Fruit fly (Drosophila melanogaster) whole organism, embryonic: ENCODE results near the gene Efhc1.1.
A peak's percentile ranks its signal among the peaks of the same experiment; 100 is the strongest.

Experiments used
- Abd-B ChIP-seq: fragments of 200-800 bp; sonication (Bioruptor generic); optimal IDR thresholded peaks from 2 replicates; lab custom pipeline; 2018; ENCODE audit warnings: missing biosample characterization, mild to moderate bottlenecking, missing genetic modification characterization, moderate library complexity
- Awh ChIP-seq: fragments of 200-800 bp; sonication (Bioruptor generic); IDR thresholded peaks from 2 replicates; pipeline ENCODE4, ENCODE4 v1.3.6; 2022; ENCODE audit warnings: missing biosample characterization, missing genetic modification characterization
- CG11456 ChIP-seq: fragments of 200-800 bp; sonication (Bioruptor generic); IDR thresholded peaks from 3 replicates; pipeline ENCODE4 v1.3.6; 2022; ENCODE audit warnings: missing biosample characterization, missing genetic modification characterization
- CG13287 ChIP-seq: fragments of 200-800 bp; sonication (Bioruptor generic); IDR thresholded peaks from 2 replicates; pipeline ENCODE4 v1.3.6; 2022; ENCODE audit warnings: missing biosample characterization, missing genetic modification characterization; ENCODE audit not compliant: partially characterized antibody
- CG14710 ChIP-seq: fragments of 200-800 bp; sonication (Bioruptor generic); optimal IDR thresholded peaks from 3 replicates; lab custom pipeline; 2019; ENCODE audit warnings: missing biosample characterization, mild to moderate bottlenecking, missing genetic modification characterization, moderate library complexity
- CG17328 ChIP-seq: fragments of 200-800 bp; sonication (Bioruptor generic); IDR thresholded peaks from 2 replicates; pipeline ENCODE4 v1.3.6; 2022; ENCODE audit warnings: missing biosample characterization, missing genetic modification characterization
- CG17361 ChIP-seq: fragments of 200-800 bp; sonication (Bioruptor generic); IDR thresholded peaks from 3 replicates; pipeline ENCODE4 v1.3.6; 2022; ENCODE audit warnings: missing biosample characterization, missing genetic modification characterization
- CG18262 ChIP-seq: fragments of 200-800 bp; optimal IDR thresholded peaks from 3 replicates; lab custom pipeline; 2019; ENCODE audit warnings: missing biosample characterization, mild to moderate bottlenecking, missing genetic modification characterization, moderate library complexity
- CG32532 ChIP-seq: fragments of 200-800 bp; sonication (Bioruptor generic); IDR thresholded peaks from 2 replicates; pipeline ENCODE4 v1.3.6; 2022; ENCODE audit warnings: missing biosample characterization, missing genetic modification characterization
- CG32772 ChIP-seq: fragments of 200-800 bp; sonication (Bioruptor generic); IDR thresholded peaks from 2 replicates; pipeline ENCODE4 v1.3.6; 2022; ENCODE audit warnings: missing biosample characterization, missing genetic modification characterization
- CG3847 ChIP-seq: fragments of 200-800 bp; sonication (Bioruptor generic); IDR thresholded peaks from 2 replicates; pipeline ENCODE4 v1.3.6; 2022; ENCODE audit warnings: missing biosample characterization, missing genetic modification characterization
- CG4424 ChIP-seq: fragments of 200-800 bp; sonication (Bioruptor generic); optimal IDR thresholded peaks from 3 replicates; lab custom pipeline; 2016; ENCODE audit warnings: missing biosample characterization, missing genetic modification characterization
- CG4617 ChIP-seq: fragments of 200-800 bp; sonication (Bioruptor generic); optimal IDR thresholded peaks from 3 replicates; lab custom pipeline; 2016; ENCODE audit warnings: missing biosample characterization, missing genetic modification characterization, borderline replicate concordance
- CG6791 ChIP-seq: fragments of 200-800 bp; sonication (Bioruptor generic); IDR thresholded peaks from 3 replicates; pipeline ENCODE4 v1.3.6; 2022; ENCODE audit warnings: missing biosample characterization, missing genetic modification characterization; ENCODE audit not compliant: partially characterized antibody
- CG7839 ChIP-seq: fragments of 200-800 bp; sonication (Bioruptor generic); optimal IDR thresholded peaks from 3 replicates; lab custom pipeline; 2018; ENCODE audit warnings: missing biosample characterization, mild to moderate bottlenecking, missing genetic modification characterization, moderate library complexity
- CG9215 ChIP-seq: fragments of 200-800 bp; sonication (Bioruptor generic); IDR thresholded peaks from 2 replicates; pipeline ENCODE4 v1.3.6; 2022; ENCODE audit warnings: missing biosample characterization, missing genetic modification characterization
- CG9609 ChIP-seq: fragments of 200-800 bp; sonication (Bioruptor generic); optimal IDR thresholded peaks from 3 replicates; lab custom pipeline; 2016; ENCODE audit warnings: missing biosample characterization, missing genetic modification characterization
- D19A ChIP-seq: fragments of 200-800 bp; optimal IDR thresholded peaks from 3 replicates; lab custom pipeline; 2019; ENCODE audit warnings: missing biosample characterization, mild to moderate bottlenecking, missing genetic modification characterization, moderate library complexity
- Dll ChIP-seq: fragments of 200-800 bp; sonication (Bioruptor generic); IDR thresholded peaks from 4 replicates; pipeline ENCODE4 v1.3.6; 2022; ENCODE audit warnings: missing biosample characterization, missing genetic modification characterization; ENCODE audit not compliant: partially characterized antibody
- Doc3 ChIP-seq: fragments of 200-800 bp; sonication (Bioruptor generic); IDR thresholded peaks from 3 replicates; pipeline ENCODE4 v1.3.6; 2022; ENCODE audit warnings: missing biosample characterization, missing genetic modification characterization; ENCODE audit not compliant: partially characterized antibody
- H15 ChIP-seq: fragments of 200-800 bp; sonication (Bioruptor generic); IDR thresholded peaks from 3 replicates; pipeline ENCODE4 v1.3.6; 2022; ENCODE audit warnings: missing biosample characterization, missing genetic modification characterization
- Hmr ChIP-seq: fragments of 200-800 bp; sonication (Bioruptor generic); optimal IDR thresholded peaks from 3 replicates; lab custom pipeline; 2017; ENCODE audit warnings: mild to moderate bottlenecking, missing biosample characterization, missing genetic modification reagents, missing genetic modification characterization
- MBD-R2 ChIP-seq: fragments of 200-800 bp; sonication (Bioruptor generic); IDR thresholded peaks from 2 replicates; pipeline ENCODE4 v1.3.6; 2022; ENCODE audit warnings: missing biosample characterization, missing genetic modification characterization
- Med ChIP-seq: fragments of 200-800 bp; sonication (Bioruptor generic); peaks from one replicate; lab custom pipeline; 2016; ENCODE audit warnings: missing biosample characterization, missing genetic modification characterization, mild to moderate bottlenecking, inconsistent platforms, moderate library complexity
- Neu2 ChIP-seq: fragments of 200-800 bp; sonication (Bioruptor generic); optimal IDR thresholded peaks from 3 replicates; lab custom pipeline; 2016; ENCODE audit warnings: missing biosample characterization, missing genetic modification characterization, borderline replicate concordance
- Pdp1 ChIP-seq, 2 experiments: fragments of 200-800 bp; sonication (Bioruptor generic); optimal IDR thresholded peaks; 3 replicates each; lab custom pipeline; 2016; ENCODE audit warnings: missing biosample characterization in 2 of 2, missing genetic modification characterization in 2 of 2, mild to moderate bottlenecking in 1 of 2, moderate library complexity in 1 of 2
- Ptx1 ChIP-seq: fragments of 200-800 bp; sonication (Bioruptor generic); IDR thresholded peaks from 2 replicates; pipeline ENCODE4 v1.3.6; 2022; ENCODE audit warnings: missing biosample characterization, missing genetic modification characterization
- Rfx ChIP-seq: fragments of 200-800 bp; sonication (Bioruptor generic); IDR thresholded peaks from 2 replicates; pipeline ENCODE4 v1.3.6; 2022; ENCODE audit warnings: missing biosample characterization, missing genetic modification characterization
- Scr ChIP-seq: fragments of 200-800 bp; sonication (Bioruptor generic); IDR thresholded peaks from 2 replicates; pipeline ENCODE4 v1.3.6; 2022; ENCODE audit warnings: missing biosample characterization, missing genetic modification characterization; ENCODE audit not compliant: partially characterized antibody
- Sry-δ ChIP-seq: fragments of 200-800 bp; sonication (Bioruptor generic); optimal IDR thresholded peaks from 2 replicates; lab custom pipeline; 2016; ENCODE audit warnings: missing biosample characterization, missing genetic modification characterization
- Usf ChIP-seq: fragments of 200-800 bp; sonication (Bioruptor generic); optimal IDR thresholded peaks from 2 replicates; lab custom pipeline; 2017; ENCODE audit warnings: missing genotype, missing biosample characterization, missing genetic modification characterization
- amos ChIP-seq: fragments of 200-800 bp; sonication (Bioruptor generic); IDR thresholded peaks from 2 replicates; pipeline ENCODE4 v1.3.6; 2022; ENCODE audit warnings: missing biosample characterization, missing genetic modification characterization; ENCODE audit not compliant: partially characterized antibody
- bab2 ChIP-seq: fragments of 200-800 bp; sonication (Bioruptor generic); optimal IDR thresholded peaks from 2 replicates; lab custom pipeline; 2016; ENCODE audit warnings: missing biosample characterization, missing genetic modification characterization
- ci ChIP-seq: fragments of 200-800 bp; sonication (Bioruptor generic); IDR thresholded peaks from 3 replicates; pipeline ENCODE4 v1.3.6; 2022; ENCODE audit warnings: missing biosample characterization, missing genetic modification characterization
- dimm ChIP-seq: fragments of 200-800 bp; sonication (Bioruptor generic); IDR thresholded peaks from 2 replicates; pipeline ENCODE4 v1.3.6; 2022; ENCODE audit warnings: missing biosample characterization, missing genetic modification characterization
- insv ChIP-seq, 2 experiments: fragments of 200-800 bp; sonication (Bioruptor generic); optimal IDR thresholded peaks; 3 replicates each; lab custom pipeline; 2016 to 2018; ENCODE audit warnings: missing biosample characterization in 2 of 2, missing genetic modification characterization in 2 of 2
- inv ChIP-seq: fragments of 200-800 bp; sonication (Bioruptor generic); IDR thresholded peaks from 2 replicates; pipeline ENCODE4 v1.3.6; 2022; ENCODE audit warnings: missing biosample characterization, missing genetic modification characterization; ENCODE audit not compliant: partially characterized antibody
- knrl ChIP-seq: fragments of 200-800 bp; sonication (Bioruptor generic); IDR thresholded peaks from 3 replicates; pipeline ENCODE4 v1.3.6; 2022; ENCODE audit warnings: missing biosample characterization, missing genetic modification characterization; ENCODE audit not compliant: partially characterized antibody
- rib ChIP-seq: fragments of 200-800 bp; sonication (Bioruptor generic); IDR thresholded peaks from 2 replicates; pipeline ENCODE4 v1.3.6; 2022; ENCODE audit warnings: missing biosample characterization, missing genetic modification characterization
- sens ChIP-seq: fragments of 200-800 bp; sonication (Bioruptor generic); peaks from one replicate; lab custom pipeline; 2016; ENCODE audit warnings: missing biosample characterization, missing genetic modification characterization
- sens-2 ChIP-seq: fragments of 200-800 bp; sonication (Bioruptor generic); IDR thresholded peaks from 2 replicates; pipeline ENCODE4 v1.3.6; 2022; ENCODE audit warnings: missing biosample characterization, missing genetic modification characterization
- slbo ChIP-seq: fragments of 200-800 bp; sonication (Bioruptor generic); IDR thresholded peaks from 2 replicates; pipeline ENCODE4 v1.3.6; 2022; ENCODE audit warnings: missing biosample characterization, missing genetic modification characterization
- slou ChIP-seq: fragments of 200-800 bp; sonication (Bioruptor generic); optimal IDR thresholded peaks from 3 replicates; lab custom pipeline; 2016; ENCODE audit warnings: missing biosample characterization, missing genetic modification characterization
- ssp ChIP-seq: fragments of 200-800 bp; sonication (Bioruptor generic); IDR thresholded peaks from 2 replicates; pipeline ENCODE4 v1.3.6; 2022; ENCODE audit warnings: missing biosample characterization, missing genetic modification characterization
- sug ChIP-seq: fragments of 200-800 bp; optimal IDR thresholded peaks from 2 replicates; lab custom pipeline; 2019; ENCODE audit warnings: missing biosample characterization, mild to moderate bottlenecking, missing genetic modification characterization, moderate library complexity

Gene Efhc1.1

dm6 chrX:15745905-15746681 is 37.4 kb downstream of the Efhc1.1 start, which contains the start of the genes CG8944 and CCT6 (continued):
- TF ChIP-seq CG13287 (GFP tag; lab: Robert Waterston, UW) (0 out of 2 replicates have a peak, but pooled peaks have one; percentile 28), CG18262 (tag; lab: Kevin White, UChicago) (peak; percentile 17), Hmr (no peak), dimm (GFP tag; lab: Robert Waterston, UW) (no peak), inv (GFP tag; lab: Robert Waterston, UW) (0 out of 2 replicates have a peak, but pooled peaks have one; percentile 33), CG6791 (peak; percentile 58; the same call in 1 of the 3 replicates), CG11456 (peak; percentile 41; the same call in 1 of the 3 replicates), CG32772 (GFP tag; lab: Robert Waterston, UW) (0 out of 2 replicates have a peak, but pooled peaks have one; percentile 34), bab2 (GFP tag; lab: Kevin White, UChicago) (no peak), CG32532 (0 out of 2 replicates have a peak, but pooled peaks have one; percentile 38), Usf (no peak), Pdp1 (GFP tag; optimal IDR thresholded peaks at IDR 0.05; lab: Kevin White, UChicago) (no peak), slbo (peak; percentile 50), slou (no peak), CG4424 (GFP tag; lab: Kevin White, UChicago) (peak; percentile 1), Rfx (peak; percentile 57), CG17328 (GFP tag; lab: Robert Waterston, UW) (no peak), CG4617 (GFP tag; lab: Kevin White, UChicago) (peak; percentile 21), Ptx1 (GFP tag; lab: Robert Waterston, UW) (0 out of 2 replicates have a peak, but pooled peaks have one; percentile 18), Dll (GFP tag; lab: Robert Waterston, UW) (peak; percentile 52; the same call in 1 of the 4 replicates), ci (GFP tag; lab: Robert Waterston, UW) (0 out of 3 replicates have a peak, but pooled peaks have one; percentile 19), insv (GFP tag; optimal IDR thresholded peaks at IDR 0.05; lab: Kevin White, UChicago) (peak in 1 of 2 experiments; percentile 93), knrl (GFP tag; lab: Robert Waterston, UW) (0 out of 3 replicates have a peak, but pooled peaks have one; percentile 42), amos (GFP tag; lab: Robert Waterston, UW) (peak; percentile 49), MBD-R2 (GFP tag; lab: Robert Waterston, UW) (peak; percentile 52), sug (tag; lab: Kevin White, UChicago) (peak; percentile 14), CG9609 (no peak), Med (GFP tag; lab: Kevin White, UChicago) (peak; percentile 74), Neu2 (GFP tag; lab: Kevin White, UChicago) (no peak), CG3847 (GFP tag; lab: Robert Waterston, UW) (0 out of 2 replicates have a peak, but pooled peaks have one; percentile 4), CG14710 (tag; lab: Kevin White, UChicago) (peak; percentile 71), H15 (GFP tag; lab: Robert Waterston, UW) (no peak), rib (no peak), sens-2 (GFP tag; lab: Robert Waterston, UW) (0 out of 2 replicates have a peak, but pooled peaks have one; percentile 12), CG7839 (no peak), Awh (GFP tag; lab: Robert Waterston, UW) (no peak), CG17361 (GFP tag; lab: Robert Waterston, UW) (no peak), Sry-δ (GFP tag; lab: Kevin White, UChicago) (peak; percentile 69), Scr (GFP tag; lab: Robert Waterston, UW) (peak; percentile 57), sens (peak; percentile 64), Doc3 (GFP tag; lab: Robert Waterston, UW) (0 out of 3 replicates have a peak, but pooled peaks have one; percentile 31), Abd-B (no peak), CG9215 (0 out of 2 replicates have a peak, but pooled peaks have one; percentile 31), D19A (tag; lab: Kevin White, UChicago) (peak; percentile 17), ssp (peak; percentile 28; the same call in 1 of the 2 replicates)
